Worm (Caenorhabditis elegans) whole organism, L2 larva: ENCODE results near the gene kxd-1.

ENCODE experiments used
- ceh-82 ChIP-seq: fragments of 150-350 bp; optimal IDR thresholded peaks from 2 replicates; lab custom pipeline; 2014; ENCODE audit warnings: missing biosample characterization, missing genetic modification characterization
- dmd-4 ChIP-seq: sonication (generic microtip); optimal IDR thresholded peaks from 2 replicates; lab custom pipeline; 2017; ENCODE audit warnings: missing biosample characterization, missing genetic modification characterization
- egl-27 ChIP-seq: sonication (generic microtip); optimal IDR thresholded peaks from 3 replicates; lab custom pipeline; 2017; ENCODE audit warnings: missing biosample characterization, missing genetic modification reagents, missing genetic modification characterization
- lin-11 ChIP-seq: fragments of 150-350 bp; sonication (generic microtip); optimal IDR thresholded peaks from 2 replicates; lab custom pipeline; 2014; ENCODE audit warnings: missing biosample characterization, missing genetic modification characterization, inconsistent platforms, mixed read lengths
- lin-13 ChIP-seq: fragments of 150-350 bp; optimal IDR thresholded peaks from 2 replicates; lab custom pipeline; 2014; ENCODE audit warnings: missing biosample characterization, missing genetic modification reagents, missing genetic modification characterization
- nhr-12 ChIP-seq: fragments of 150-350 bp; optimal IDR thresholded peaks from 2 replicates; lab custom pipeline; 2014; ENCODE audit warnings: missing biosample characterization, missing genetic modification characterization
- nhr-237 ChIP-seq: fragments of 150-350 bp; optimal IDR thresholded peaks from 2 replicates; lab custom pipeline; 2014; ENCODE audit warnings: missing biosample characterization, missing genetic modification characterization
- nhr-25 ChIP-seq: fragments of 150-350 bp; sonication (generic microtip); optimal IDR thresholded peaks from 3 replicates; lab custom pipeline; 2014; ENCODE audit warnings: missing biosample characterization, missing genetic modification characterization
- nhr-77 ChIP-seq: fragments of 150-350 bp; optimal IDR thresholded peaks from 2 replicates; lab custom pipeline; 2014; ENCODE audit warnings: missing biosample characterization, missing genetic modification characterization
- zag-1 ChIP-seq: fragments of 150-350 bp; optimal IDR thresholded peaks from 2 replicates; lab custom pipeline; 2014; ENCODE audit warnings: missing biosample characterization, missing genetic modification characterization

ce11 chrV:7199077-7199476 lies 22.2 kb upstream of the kxd-1 start:
- TF ChIP-seq zag-1 (no peak), lin-11 (tag; lab: Kevin White, UChicago) (no peak), nhr-12 (tag; lab: Kevin White, UChicago) (no peak), dmd-4 (tag; lab: Kevin White, UChicago) (no peak), nhr-237 (tag; lab: Kevin White, UChicago) (no peak), egl-27 (tag; lab: Kevin White, UChicago) (no peak), ceh-82 (no peak), lin-13 (no peak), nhr-25 (no peak), nhr-77 (no peak)
